Fruit fly (Drosophila melanogaster): Measurements from ENCODE around the gene dnc.
A peak's percentile ranks its signal among the peaks of the same experiment; 100 is the strongest.

Gene dnc

dm6 chrX:3379364-3379983 is 203.2 kb downstream of the dnc start:
- TF ChIP-seq CG11617 (GFP tag; optimal IDR thresholded peaks at IDR 0.05) (no peak), Mnt (GFP tag; optimal IDR thresholded peaks at IDR 0.05) (peak; percentile 21)

- TF ChIP-seq CG5204 (GFP tag; optimal IDR thresholded peaks at IDR 0.05): no peak
- TF ChIP-seq CG1620 (GFP tag; optimal IDR thresholded peaks at IDR 0.05): no peak
- no peak for TF ChIP-seq tj (GFP tag; optimal IDR thresholded peaks at IDR 0.05)
- TF ChIP-seq CG7101 (tag; optimal IDR thresholded peaks at IDR 0.05): no peak
- TF ChIP-seq ovo (GFP tag; optimal IDR thresholded peaks at IDR 0.05): no peak
- TF ChIP-seq Mnt (GFP tag; optimal IDR thresholded peaks at IDR 0.05): no peak
- no peak for TF ChIP-seq cic (GFP tag; optimal IDR thresholded peaks at IDR 0.05)
- TF ChIP-seq CG11617 (GFP tag; optimal IDR thresholded peaks at IDR 0.05): no peak
- TF ChIP-seq Clk (GFP tag; optimal IDR thresholded peaks at IDR 0.05): no peak
- no peak for TF ChIP-seq cnc (optimal IDR thresholded peaks at IDR 0.05)
- TF ChIP-seq CG14711 (tag; optimal IDR thresholded peaks at IDR 0.05): no peak
- TF ChIP-seq CG12768 (GFP tag; optimal IDR thresholded peaks at IDR 0.05): no peak
- no peak for TF ChIP-seq kay (GFP tag; ENCODE audit: borderline replicate concordance)
- no peak for TF ChIP-seq Hr96 (GFP tag; optimal IDR thresholded peaks at IDR 0.05)
- TF ChIP-seq pad (GFP tag; optimal IDR thresholded peaks at IDR 0.05): no peak
- no peak for TF ChIP-seq CG7045 (GFP tag; optimal IDR thresholded peaks at IDR 0.05)
- TF ChIP-seq Crg-1 (GFP tag; optimal IDR thresholded peaks at IDR 0.05): no peak
- no peak for TF ChIP-seq bab1 (GFP tag; optimal IDR thresholded peaks at IDR 0.05)
- no peak for TF ChIP-seq CG33017 (tag; optimal IDR thresholded peaks at IDR 0.05)
- no peak for TF ChIP-seq toe (GFP tag; optimal IDR thresholded peaks at IDR 0.05)
These were observed 204.0 kb downstream of the dnc start for dm6 chrX:3380198-3380597.

dm6 chrX:3380981-3381380 is 204.7 kb downstream of the dnc start:
- TF ChIP-seq CG14711 (tag; optimal IDR thresholded peaks at IDR 0.05) (peak; percentile 4), kay (GFP tag; ENCODE audit: borderline replicate concordance) (no peak)

dm6 chrX:3381667-3382066 is 205.4 kb downstream of the dnc start:
- TF ChIP-seq Crg-1 (GFP tag; optimal IDR thresholded peaks at IDR 0.05) (no peak), tj (GFP tag; optimal IDR thresholded peaks at IDR 0.05) (peak; percentile 5), CG14711 (tag; optimal IDR thresholded peaks at IDR 0.05) (peak; percentile 81), CG1620 (GFP tag; optimal IDR thresholded peaks at IDR 0.05) (no peak), bab1 (GFP tag; optimal IDR thresholded peaks at IDR 0.05) (peak; percentile 62), Hr96 (GFP tag; optimal IDR thresholded peaks at IDR 0.05) (no peak), pad (GFP tag; optimal IDR thresholded peaks at IDR 0.05) (peak; percentile 38), CG12768 (GFP tag; optimal IDR thresholded peaks at IDR 0.05) (peak; percentile 71), ovo (GFP tag; optimal IDR thresholded peaks at IDR 0.05) (no peak), Clk (GFP tag; optimal IDR thresholded peaks at IDR 0.05) (no peak), CG7045 (GFP tag; optimal IDR thresholded peaks at IDR 0.05) (peak; percentile 32), kay (GFP tag; ENCODE audit: borderline replicate concordance) (peak; percentile 72), CG7101 (tag; optimal IDR thresholded peaks at IDR 0.05) (peak; percentile 82), CG33017 (tag; optimal IDR thresholded peaks at IDR 0.05) (peak; percentile 86), CG5204 (GFP tag; optimal IDR thresholded peaks at IDR 0.05) (no peak), cic (GFP tag; optimal IDR thresholded peaks at IDR 0.05) (peak; percentile 17), cnc (optimal IDR thresholded peaks at IDR 0.05) (no peak), Mnt (GFP tag; optimal IDR thresholded peaks at IDR 0.05) (no peak), toe (GFP tag; optimal IDR thresholded peaks at IDR 0.05) (no peak), CG11617 (GFP tag; optimal IDR thresholded peaks at IDR 0.05) (no peak)

dm6 chrX:3382075-3382474 is 205.8 kb downstream of the dnc start:
- TF ChIP-seq CG14711 (tag; optimal IDR thresholded peaks at IDR 0.05) (no peak), ovo (GFP tag; optimal IDR thresholded peaks at IDR 0.05) (peak; percentile 89)

- no peak for TF ChIP-seq cic (GFP tag; optimal IDR thresholded peaks at IDR 0.05)
- TF ChIP-seq tj (GFP tag; optimal IDR thresholded peaks at IDR 0.05): peak; percentile 10
- no peak for TF ChIP-seq ovo (GFP tag; optimal IDR thresholded peaks at IDR 0.05)
- no peak for TF ChIP-seq CG7045 (GFP tag; optimal IDR thresholded peaks at IDR 0.05)
These were observed 206.5 kb downstream of the dnc start for dm6 chrX:3382605-3383271.

- TF ChIP-seq Hr96 (GFP tag; optimal IDR thresholded peaks at IDR 0.05): no peak
- no peak for TF ChIP-seq CG12768 (GFP tag; optimal IDR thresholded peaks at IDR 0.05)
- no peak for TF ChIP-seq tj (GFP tag; optimal IDR thresholded peaks at IDR 0.05)
- no peak for TF ChIP-seq CG11617 (GFP tag; optimal IDR thresholded peaks at IDR 0.05)
- TF ChIP-seq Crg-1 (GFP tag; optimal IDR thresholded peaks at IDR 0.05): no peak
- no peak for TF ChIP-seq Mnt (GFP tag; optimal IDR thresholded peaks at IDR 0.05)
- TF ChIP-seq kay (GFP tag; ENCODE audit: borderline replicate concordance): no peak
- no peak for TF ChIP-seq CG33017 (tag; optimal IDR thresholded peaks at IDR 0.05)
- no peak for TF ChIP-seq bab1 (GFP tag; optimal IDR thresholded peaks at IDR 0.05)
- no peak for TF ChIP-seq CG7101 (tag; optimal IDR thresholded peaks at IDR 0.05)
- TF ChIP-seq cnc (optimal IDR thresholded peaks at IDR 0.05): no peak
These were observed 207.6 kb downstream of the dnc start for dm6 chrX:3383814-3384213.

Data from whole organism, adult.